Fruit fly (Drosophila melanogaster): Measurements from ENCODE around the gene RNaseX25.

Gene RNaseX25

DNA sequence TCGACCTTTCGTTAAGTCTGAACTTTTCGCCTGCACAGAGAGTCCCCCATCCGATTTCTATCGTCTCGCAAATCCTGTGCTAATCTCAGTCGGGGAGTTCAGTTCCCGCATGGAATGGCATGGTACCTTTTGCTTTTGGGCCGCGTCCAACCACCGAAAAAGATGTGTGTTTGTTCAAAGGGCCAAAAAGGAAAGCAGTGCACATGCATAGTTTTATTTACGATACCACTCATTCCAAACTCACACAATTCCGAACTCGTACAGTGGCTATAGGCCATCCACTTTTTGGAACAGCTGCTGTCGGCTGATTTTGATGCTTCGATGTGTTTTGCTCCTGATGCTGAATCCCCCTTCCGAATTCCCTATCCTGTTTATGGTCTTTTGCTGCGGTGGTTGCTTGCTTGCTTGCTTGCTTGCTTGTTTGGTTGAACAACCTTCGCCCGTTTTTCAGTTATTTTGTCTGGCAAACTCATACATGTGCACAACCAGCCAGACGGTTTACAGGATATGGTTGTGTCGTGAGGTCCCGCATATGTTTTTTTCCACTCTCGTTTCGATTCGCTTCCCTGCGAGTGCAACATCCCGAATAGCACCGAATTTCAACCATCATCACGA, 14.3 kb downstream of the RNaseX25 start:
- TF ChIP-seq CG5953 (GFP tag; IDR thresholded peaks at IDR 0.05) (no peak), kah (GFP tag; optimal IDR thresholded peaks at IDR 0.05) (peak; percentile 5), wek (GFP tag; optimal IDR thresholded peaks at IDR 0.05) (no peak), psq (GFP tag; optimal IDR thresholded peaks at IDR 0.05) (no peak), cg (GFP tag; optimal IDR thresholded peaks at IDR 0.05) (peak; percentile 34), CG8089 (GFP tag; optimal IDR thresholded peaks at IDR 0.05) (no peak), Xrp1 (GFP tag; IDR thresholded peaks at IDR 0.05) (no peak), NC2β (GFP tag; optimal IDR thresholded peaks at IDR 0.05) (no peak), ase (GFP tag; IDR thresholded peaks at IDR 0.05) (no peak), ato (GFP tag; IDR thresholded peaks at IDR 0.05; ENCODE audit: partially characterized antibody) (no peak), Nf-YC (tag; optimal IDR thresholded peaks at IDR 0.05) (no peak), salm (tag; optimal IDR thresholded peaks at IDR 0.05) (no peak), CG5180 (GFP tag; optimal IDR thresholded peaks at IDR 0.05) (peak; percentile 8), eve (GFP tag; optimal IDR thresholded peaks at IDR 0.05) (no peak), pnt (GFP tag; optimal IDR thresholded peaks at IDR 0.05) (no peak), sima (GFP tag; optimal IDR thresholded peaks at IDR 0.05) (no peak), CG7372 (GFP tag; IDR thresholded peaks at IDR 0.05) (no peak), D19B (GFP tag; optimal IDR thresholded peaks at IDR 0.05) (peak; percentile 37), CG7357 (GFP tag; IDR thresholded peaks at IDR 0.05) (no peak), CG2712 (tag; optimal IDR thresholded peaks at IDR 0.05) (peak; percentile 1), shn (GFP tag; optimal IDR thresholded peaks at IDR 0.05) (no peak), CG14014 (GFP tag; IDR thresholded peaks at IDR 0.05) (no peak), CG11504 (tag; optimal IDR thresholded peaks at IDR 0.05) (no peak), gsb-n (tag; optimal IDR thresholded peaks at IDR 0.05) (peak; percentile 73), CTCF (GFP tag; optimal IDR thresholded peaks at IDR 0.05) (no peak), CG4328 (GFP tag; optimal IDR thresholded peaks at IDR 0.05) (no peak), p53 (GFP tag; optimal IDR thresholded peaks at IDR 0.05) (no peak), oc (tag; optimal IDR thresholded peaks at IDR 0.05) (peak; percentile 52), Deaf1 (tag; optimal IDR thresholded peaks at IDR 0.05) (peak; percentile 6), CG10565 (GFP tag; optimal IDR thresholded peaks at IDR 0.05) (no peak), D19A (tag; optimal IDR thresholded peaks at IDR 0.05) (peak; percentile 12), da (GFP tag; optimal IDR thresholded peaks at IDR 0.05) (peak; percentile 21), CG33557 (GFP tag; optimal IDR thresholded peaks at IDR 0.05) (no peak), Abd-B (GFP tag; optimal IDR thresholded peaks at IDR 0.05) (no peak), sqz (GFP tag; optimal IDR thresholded peaks at IDR 0.05) (peak; percentile 20), CG8944 (GFP tag; optimal IDR thresholded peaks at IDR 0.05) (no peak), sens (GFP tag) (peak; percentile 72), CG15601 (tag; optimal IDR thresholded peaks at IDR 0.05) (peak; percentile 2), Med (GFP tag) (peak; percentile 28), NfI (GFP tag; optimal IDR thresholded peaks at IDR 0.05) (no peak), Nf-YA (GFP tag; IDR thresholded peaks at IDR 0.05) (no peak), kni (GFP tag; optimal IDR thresholded peaks at IDR 0.05) (peak; percentile 76), CG32772 (GFP tag; IDR thresholded peaks at IDR 0.05) (no peak), CG6272 (GFP tag; IDR thresholded peaks at IDR 0.05) (no peak), CG31365 (tag; optimal IDR thresholded peaks at IDR 0.05) (peak; percentile 39), fd102C (GFP tag; optimal IDR thresholded peaks at IDR 0.05) (no peak), Aef1 (GFP tag; IDR thresholded peaks at IDR 0.05) (no peak), Dip3 (GFP tag; optimal IDR thresholded peaks at IDR 0.05) (no peak), nerfin-1 (tag; optimal IDR thresholded peaks at IDR 0.05) (peak; percentile 38), CG1603 (tag; optimal IDR thresholded peaks at IDR 0.05) (no peak), twi (tag; optimal IDR thresholded peaks at IDR 0.05) (peak; percentile 77), Fer2 (tag; optimal IDR thresholded peaks at IDR 0.05) (no peak)

Measured in whole organism, embryonic.